Worm (Caenorhabditis elegans) whole organism, L1 larva: ENCODE measurements around the gene Y97E10AR.4.
A peak's percentile ranks its signal among the peaks of the same experiment; 100 is the strongest.

Experiments
- C04F5.9 ChIP-seq: sonication (generic microtip); optimal IDR thresholded peaks from 2 replicates; lab custom pipeline; 2016; ENCODE audit warnings: missing genetic modification characterization, missing compliant biosample characterization
- C16A3.4 ChIP-seq: fragments of 150-350 bp; optimal IDR thresholded peaks from 2 replicates; lab custom pipeline; 2014; ENCODE audit warnings: missing biosample characterization, missing genetic modification characterization
- F16B12.6 ChIP-seq: fragments of 150-350 bp; optimal IDR thresholded peaks from 2 replicates; lab custom pipeline; 2014; ENCODE audit warnings: missing biosample characterization, missing genetic modification characterization
- Y116A8C.19 ChIP-seq: sonication (generic microtip); optimal IDR thresholded peaks from 2 replicates; lab custom pipeline; 2016; ENCODE audit warnings: missing compliant biosample characterization, missing genetic modification characterization, borderline replicate concordance
- aha-1 ChIP-seq: fragments of 150-350 bp; optimal IDR thresholded peaks from 2 replicates; lab custom pipeline; 2014; ENCODE audit warnings: missing biosample characterization, missing genetic modification characterization
- aly-2 ChIP-seq: fragments of 150-350 bp; optimal IDR thresholded peaks from 2 replicates; lab custom pipeline; 2014; ENCODE audit warnings: missing biosample characterization, missing genetic modification characterization
- ama-1 ChIP-seq: fragments of 150-350 bp; optimal IDR thresholded peaks from 2 replicates; lab custom pipeline; 2014
- blmp-1 ChIP-seq: fragments of 150-350 bp; optimal IDR thresholded peaks from 2 replicates; lab custom pipeline; 2014; ENCODE audit warnings: missing biosample characterization, missing genetic modification characterization
- ceh-82 ChIP-seq, 3 experiments: fragments of 150-350 bp in 1 of 3; sonication (generic microtip) in 2 of 3; optimal IDR thresholded peaks; 2 replicates each; lab custom pipeline; 2014 to 2017; ENCODE audit warnings: missing biosample characterization in 3 of 3, missing genetic modification characterization in 3 of 3
- ceh-90 ChIP-seq: sonication (generic microtip); optimal IDR thresholded peaks from 2 replicates; lab custom pipeline; 2016; ENCODE audit warnings: missing genetic modification characterization, missing compliant biosample characterization
- ces-1 ChIP-seq: fragments of 150-350 bp; optimal IDR thresholded peaks from 2 replicates; lab custom pipeline; 2014; ENCODE audit warnings: missing biosample characterization, missing genetic modification reagents, missing genetic modification characterization
- dpl-1 ChIP-seq, 3 experiments: fragments of 150-350 bp in 2 of 3; sonication (generic microtip) in 1 of 3; optimal IDR thresholded peaks; 2 replicates each; lab custom pipeline; 2014 to 2017; ENCODE audit warnings: missing biosample characterization in 3 of 3, missing genetic modification characterization in 3 of 3, missing genetic modification reagents in 3 of 3
- dsc-1 ChIP-seq: sonication (generic microtip); optimal IDR thresholded peaks from 2 replicates; lab custom pipeline; 2016; ENCODE audit warnings: mild to moderate bottlenecking, missing genetic modification characterization, missing compliant biosample characterization
- efl-1 ChIP-seq, 4 experiments: fragments of 150-350 bp; optimal IDR thresholded peaks in 3 of 4; peaks in 1 of 4; 1 replicate in 1 of 4; 2 replicates in 3 of 4; lab custom pipeline; 2014; ENCODE audit warnings: missing biosample characterization in 2 of 4, missing genetic modification characterization in 2 of 4, missing genetic modification reagents in 2 of 4
- egl-27 ChIP-seq, 2 experiments: fragments of 150-350 bp in 1 of 2; sonication (generic microtip); optimal IDR thresholded peaks; 3 replicates each; lab custom pipeline; 2017 to 2018; ENCODE audit warnings: missing biosample characterization in 2 of 2, missing genetic modification characterization in 2 of 2, missing genetic modification reagents in 2 of 2
- ets-5 ChIP-seq: fragments of 200-800 bp; sonication (Bioruptor generic); IDR thresholded peaks from 2 replicates; pipeline ENCODE4 v1.3.6; 2022; ENCODE audit warnings: missing genetic modification characterization, missing compliant biosample characterization
- fos-1 ChIP-seq: fragments of 150-350 bp; optimal IDR thresholded peaks from 2 replicates; lab custom pipeline; 2014; ENCODE audit warnings: missing biosample characterization, missing genetic modification characterization
- isw-1 ChIP-seq: fragments of 200-800 bp; sonication (Bioruptor generic); IDR thresholded peaks from 2 replicates; pipeline ENCODE4 v1.3.6; 2022; ENCODE audit warnings: missing genetic modification characterization, missing compliant biosample characterization
- lin-13 ChIP-seq: fragments of 150-350 bp; optimal IDR thresholded peaks from 2 replicates; lab custom pipeline; 2014; ENCODE audit warnings: missing biosample characterization, missing genetic modification reagents, missing genetic modification characterization
- lin-14 ChIP-seq: fragments of 200-800 bp; sonication (Bioruptor generic); optimal IDR thresholded peaks from 2 replicates; lab custom pipeline; 2018; ENCODE audit warnings: mild to moderate bottlenecking, missing genetic modification characterization, moderate library complexity, missing compliant biosample characterization
- lin-39 ChIP-seq: fragments of 150-350 bp; optimal IDR thresholded peaks from 2 replicates; lab custom pipeline; 2014; ENCODE audit warnings: missing biosample characterization, missing genetic modification reagents, missing genetic modification characterization
- lsy-2 ChIP-seq, 2 experiments: fragments of 150-350 bp; optimal IDR thresholded peaks; 2 replicates each; lab custom pipeline; 2014; ENCODE audit warnings: missing biosample characterization in 2 of 2, missing genetic modification characterization in 2 of 2
- mab-9 ChIP-seq: fragments of 200-800 bp; sonication (Bioruptor generic); IDR thresholded peaks from 2 replicates; pipeline ENCODE4 v1.3.6; 2022; ENCODE audit warnings: missing genetic modification reagents, missing genetic modification characterization, missing compliant biosample characterization
- mef-2 ChIP-seq: fragments of 150-350 bp; optimal IDR thresholded peaks from 2 replicates; lab custom pipeline; 2014; ENCODE audit warnings: missing biosample characterization, missing genetic modification characterization
- mep-1 ChIP-seq: fragments of 150-350 bp; optimal IDR thresholded peaks from 2 replicates; lab custom pipeline; 2014; ENCODE audit warnings: missing biosample characterization, missing genetic modification characterization
- nhr-11 ChIP-seq: fragments of 150-350 bp; optimal IDR thresholded peaks from 2 replicates; lab custom pipeline; 2014; ENCODE audit warnings: missing biosample characterization, missing genetic modification characterization
- nhr-20 ChIP-seq: sonication (generic microtip); optimal IDR thresholded peaks from 2 replicates; lab custom pipeline; 2016; ENCODE audit warnings: mild to moderate bottlenecking, missing genetic modification characterization, missing compliant biosample characterization
- nhr-28 ChIP-seq: fragments of 150-350 bp; optimal IDR thresholded peaks from 2 replicates; lab custom pipeline; 2014; ENCODE audit warnings: missing biosample characterization, missing genetic modification characterization
- nhr-47 ChIP-seq: sonication (generic microtip); optimal IDR thresholded peaks from 2 replicates; lab custom pipeline; 2016; ENCODE audit warnings: mild to moderate bottlenecking, missing genetic modification characterization, moderate library complexity, missing compliant biosample characterization
- nhr-71 ChIP-seq: sonication (generic microtip); optimal IDR thresholded peaks from 2 replicates; lab custom pipeline; 2016; ENCODE audit warnings: mild to moderate bottlenecking, missing genetic modification characterization, moderate library complexity, missing compliant biosample characterization
- nhr-76 ChIP-seq: sonication (generic microtip); optimal IDR thresholded peaks from 2 replicates; lab custom pipeline; 2017; ENCODE audit warnings: missing biosample characterization, missing genetic modification characterization
- nhr-85 ChIP-seq: sonication (generic microtip); peaks from one replicate; lab custom pipeline; 2016; ENCODE audit warnings: missing genetic modification characterization, inconsistent platforms, missing compliant biosample characterization
- pag-3 ChIP-seq: sonication (generic microtip); optimal IDR thresholded peaks from 2 replicates; lab custom pipeline; 2017; ENCODE audit warnings: missing genetic modification characterization, mild to moderate bottlenecking, missing compliant biosample characterization, antibody characterized with exemption, borderline replicate concordance; ENCODE audit not compliant: insufficient read depth
- pax-3 ChIP-seq: fragments of 200-800 bp; sonication (Bioruptor generic); optimal IDR thresholded peaks from 2 replicates; lab custom pipeline; 2018; ENCODE audit warnings: mild to moderate bottlenecking, missing genetic modification characterization, moderate library complexity, missing compliant biosample characterization
- rnt-1 ChIP-seq: sonication (generic microtip); optimal IDR thresholded peaks from 2 replicates; lab custom pipeline; 2016; ENCODE audit warnings: mild to moderate bottlenecking, missing genetic modification characterization, moderate library complexity, missing compliant biosample characterization
- skn-1 ChIP-seq: fragments of 150-350 bp; optimal IDR thresholded peaks from 2 replicates; lab custom pipeline; 2014; ENCODE audit warnings: missing biosample characterization, missing genetic modification characterization
- snpc-4 ChIP-seq: fragments of 150-350 bp; optimal IDR thresholded peaks from 2 replicates; lab custom pipeline; 2014; ENCODE audit warnings: missing biosample characterization, missing genetic modification characterization
- sptf-1 ChIP-seq: fragments of 150-350 bp; optimal IDR thresholded peaks from 2 replicates; lab custom pipeline; 2014; ENCODE audit warnings: missing biosample characterization, missing genetic modification characterization
- sup-37 ChIP-seq: fragments of 200-800 bp; sonication (Bioruptor generic); optimal IDR thresholded peaks from 2 replicates; lab custom pipeline; 2018; ENCODE audit warnings: mild to moderate bottlenecking, missing genetic modification characterization, missing compliant biosample characterization
- swsn-7 ChIP-seq: sonication (generic microtip); optimal IDR thresholded peaks from 2 replicates; lab custom pipeline; 2016; ENCODE audit warnings: missing genetic modification characterization, missing compliant biosample characterization
- tbx-2 ChIP-seq: sonication (generic microtip); optimal IDR thresholded peaks from 2 replicates; lab custom pipeline; 2016; ENCODE audit warnings: missing genetic modification characterization, missing compliant biosample characterization
- unc-130 ChIP-seq: fragments of 150-350 bp; optimal IDR thresholded peaks from 2 replicates; lab custom pipeline; 2017; ENCODE audit warnings: missing biosample characterization, missing genetic modification characterization, inconsistent platforms
- unc-30 ChIP-seq: sonication (generic microtip); optimal IDR thresholded peaks from 2 replicates; lab custom pipeline; 2017; ENCODE audit warnings: missing biosample characterization, missing genetic modification characterization
- unc-62 ChIP-seq: fragments of 150-350 bp; optimal IDR thresholded peaks from 2 replicates; lab custom pipeline; 2014; ENCODE audit warnings: missing biosample characterization, missing genetic modification reagents, missing genetic modification characterization
- vab-15 ChIP-seq: sonication (generic microtip); optimal IDR thresholded peaks from 2 replicates; lab custom pipeline; 2017; ENCODE audit warnings: missing genotype, mild to moderate bottlenecking, missing genetic modification characterization, missing compliant biosample characterization
- zag-1 ChIP-seq: fragments of 150-350 bp; optimal IDR thresholded peaks from 2 replicates; lab custom pipeline; 2014; ENCODE audit warnings: missing biosample characterization, missing genetic modification characterization

Gene Y97E10AR.4

ce11 chrV:7983381-7984052, 26.5 kb downstream of the Y97E10AR.4 start, which contains the start of the genes natb-1 and abhd-12 (continued):
- peak; percentile 20 for TF ChIP-seq rnt-1 (tag; lab: Kevin White, UChicago)
- TF ChIP-seq lin-14, result peak; percentile 55
- TF ChIP-seq dpl-1 (GFP tag; optimal IDR thresholded peaks at IDR 0.05; lab: Kevin White, UChicago), result peak; percentile 20 to 60 (median 55)
- TF ChIP-seq ceh-82 (tag; optimal IDR thresholded peaks at IDR 0.05; lab: Kevin White, UChicago), result peak in 1 of 3 experiments; percentile 30
- no peak for TF ChIP-seq vab-15
- TF ChIP-seq C04F5.9 (tag; lab: Kevin White, UChicago), result no peak
- TF ChIP-seq unc-30 (tag; lab: Kevin White, UChicago), result no peak
- no peak for TF ChIP-seq isw-1 (GFP tag; lab: Robert Waterston, UW)
- peak; percentile 54 for TF ChIP-seq nhr-20 (tag; lab: Kevin White, UChicago)
- TF ChIP-seq nhr-28 (tag; lab: Kevin White, UChicago), result no peak
- TF ChIP-seq blmp-1, result peak; percentile 64
- peak; percentile 27 for TF ChIP-seq swsn-7 (tag; lab: Kevin White, UChicago)
- TF ChIP-seq pax-3, result no peak
- no peak for TF ChIP-seq lin-13
- TF ChIP-seq zag-1 (tag; lab: Kevin White, UChicago), result no peak
- TF ChIP-seq nhr-85 (tag; lab: Kevin White, UChicago), result peak; percentile 69
- peak; percentile 31 for TF ChIP-seq skn-1
- no peak for TF ChIP-seq mef-2
- TF ChIP-seq nhr-11 (tag; lab: Kevin White, UChicago), result no peak
- peak; percentile 39 to 43 for TF ChIP-seq efl-1 (optimal IDR thresholded peaks at IDR 0.05; lab: Kevin White, UChicago)
- TF ChIP-seq efl-1 (GFP tag; optimal IDR thresholded peaks at IDR 0.05 in 1 of 2; lab: Kevin White, UChicago), result peak; percentile 59 to 94
- no peak for TF ChIP-seq ces-1 (GFP tag; lab: Kevin White, UChicago)
- peak; percentile 57 for TF ChIP-seq unc-130 (tag; lab: Kevin White, UChicago)
- no peak for TF ChIP-seq mab-9
- peak; percentile 92 to 98 for TF ChIP-seq lsy-2 (tag; optimal IDR thresholded peaks at IDR 0.05; lab: Kevin White, UChicago)
- TF ChIP-seq fos-1, result no peak
- TF ChIP-seq F16B12.6 (tag; lab: Kevin White, UChicago), result peak; percentile 89
- no peak for TF ChIP-seq pag-3
- peak; percentile 47 for TF ChIP-seq nhr-71 (tag; lab: Kevin White, UChicago)
- TF ChIP-seq sup-37 (GFP tag; lab: Kevin White, UChicago), result no peak
- no peak for TF ChIP-seq ama-1 (lab: Kevin White, UChicago)
- TF ChIP-seq lin-39, result no peak
- TF ChIP-seq Y116A8C.19 (tag; lab: Kevin White, UChicago), result no peak
- no peak for TF ChIP-seq aha-1 (tag; lab: Kevin White, UChicago)
- TF ChIP-seq snpc-4 (tag; lab: Kevin White, UChicago), result no peak
- no peak for TF ChIP-seq ets-5 (GFP tag; lab: Robert Waterston, UW)
- TF ChIP-seq ceh-90, result no peak
- TF ChIP-seq sptf-1, result no peak
- no peak for TF ChIP-seq dsc-1
- TF ChIP-seq egl-27 (tag; optimal IDR thresholded peaks at IDR 0.05; lab: Kevin White, UChicago), result no peak
- no peak for TF ChIP-seq unc-62 (GFP tag; lab: Kevin White, UChicago)
- no peak for TF ChIP-seq aly-2 (tag; lab: Kevin White, UChicago)
- peak; percentile 52 for TF ChIP-seq nhr-47 (tag; lab: Kevin White, UChicago)
- TF ChIP-seq C16A3.4, result peak; percentile 44
- peak; percentile 19 for TF ChIP-seq tbx-2
- peak; percentile 76 for TF ChIP-seq mep-1
- no peak for TF ChIP-seq nhr-76 (tag; lab: Kevin White, UChicago)
